Fruit fly (Drosophila melanogaster) whole organism, embryonic: ENCODE measurements around the gene cerv.
A peak's percentile ranks its signal among the peaks of the same experiment; 100 is the strongest.

Source experiments
- Bdp1 ChIP-seq: fragments of 200-800 bp; sonication (Bioruptor generic); optimal IDR thresholded peaks from 3 replicates; lab custom pipeline; 2016; ENCODE audit warnings: missing biosample characterization, missing genetic modification characterization
- Bgb ChIP-seq: fragments of 200-800 bp; sonication (Bioruptor generic); IDR thresholded peaks from 2 replicates; pipeline ENCODE4 v1.3.6; 2022; ENCODE audit warnings: missing biosample characterization, missing genetic modification characterization; ENCODE audit not compliant: partially characterized antibody
- C15 ChIP-seq: fragments of 200-800 bp; sonication (Bioruptor generic); IDR thresholded peaks from 3 replicates; pipeline ENCODE4 v1.3.6; 2022; ENCODE audit warnings: missing biosample characterization, missing genetic modification characterization
- CG10274 ChIP-seq: fragments of 200-800 bp; sonication (Bioruptor generic); optimal IDR thresholded peaks from 3 replicates; lab custom pipeline; 2017; ENCODE audit warnings: missing biosample characterization, mild to moderate bottlenecking, missing genetic modification characterization
- CG10543 ChIP-seq: fragments of 200-800 bp; sonication (Bioruptor generic); optimal IDR thresholded peaks from 3 replicates; lab custom pipeline; 2017; ENCODE audit warnings: missing biosample characterization, mild to moderate bottlenecking, missing genetic modification characterization, moderate library complexity
- CG11085 ChIP-seq: fragments of 200-800 bp; sonication (Bioruptor generic); IDR thresholded peaks from 2 replicates; pipeline ENCODE4 v1.3.6; 2022; ENCODE audit warnings: missing biosample characterization, missing genetic modification characterization
- CG12071 ChIP-seq: fragments of 200-800 bp; sonication (Bioruptor generic); optimal IDR thresholded peaks from 3 replicates; lab custom pipeline; 2018; ENCODE audit warnings: missing biosample characterization, mild to moderate bottlenecking, missing genetic modification characterization
- CG12391 ChIP-seq: fragments of 200-800 bp; sonication (Bioruptor generic); optimal IDR thresholded peaks from 3 replicates; lab custom pipeline; 2018; ENCODE audit warnings: missing biosample characterization, mild to moderate bottlenecking, missing genetic modification characterization, moderate library complexity
- CG12744 ChIP-seq: fragments of 200-800 bp; sonication (Bioruptor generic); optimal IDR thresholded peaks from 2 replicates; lab custom pipeline; 2016; ENCODE audit warnings: missing biosample characterization, missing genetic modification characterization
- CG12942 ChIP-seq: fragments of 200-800 bp; sonication (Bioruptor generic); optimal IDR thresholded peaks from 3 replicates; lab custom pipeline; 2016; ENCODE audit warnings: missing biosample characterization, missing genetic modification characterization
- CG13287 ChIP-seq: fragments of 200-800 bp; sonication (Bioruptor generic); IDR thresholded peaks from 2 replicates; pipeline ENCODE4 v1.3.6; 2022; ENCODE audit warnings: missing biosample characterization, missing genetic modification characterization; ENCODE audit not compliant: partially characterized antibody
- CG14050 ChIP-seq: fragments of 200-800 bp; sonication (Bioruptor generic); IDR thresholded peaks from 3 replicates; pipeline ENCODE4 v1.3.6; 2022; ENCODE audit warnings: missing biosample characterization, missing genetic modification characterization
- CG16779 ChIP-seq: fragments of 200-800 bp; sonication (Bioruptor generic); IDR thresholded peaks from 2 replicates; pipeline ENCODE4 v1.3.6; 2022; ENCODE audit warnings: missing biosample characterization, missing genetic modification characterization
- CG16815 ChIP-seq: fragments of 200-800 bp; sonication (Bioruptor generic); optimal IDR thresholded peaks from 3 replicates; lab custom pipeline; 2017; ENCODE audit warnings: missing biosample characterization, mild to moderate bottlenecking, missing genetic modification characterization
- CG16863 ChIP-seq: fragments of 200-800 bp; sonication (Bioruptor generic); optimal IDR thresholded peaks from 3 replicates; lab custom pipeline; 2016; ENCODE audit warnings: missing biosample characterization, missing genetic modification characterization
- CG30431 ChIP-seq: fragments of 200-800 bp; sonication (Bioruptor generic); optimal IDR thresholded peaks from 2 replicates; lab custom pipeline; 2017; ENCODE audit warnings: missing biosample characterization, missing genetic modification characterization
- CG34376 ChIP-seq: fragments of 200-800 bp; sonication (Bioruptor generic); optimal IDR thresholded peaks from 2 replicates; lab custom pipeline; 2018; ENCODE audit warnings: missing biosample characterization, mild to moderate bottlenecking, missing genetic modification characterization
- CG4707 ChIP-seq: fragments of 200-800 bp; sonication (Bioruptor generic); optimal IDR thresholded peaks from 2 replicates; lab custom pipeline; 2018; ENCODE audit warnings: missing biosample characterization, mild to moderate bottlenecking, missing genetic modification characterization, moderate library complexity
- CG4820 ChIP-seq: fragments of 200-800 bp; sonication (Bioruptor generic); optimal IDR thresholded peaks from 3 replicates; lab custom pipeline; 2016; ENCODE audit warnings: missing biosample characterization, missing genetic modification characterization
- CG7928 ChIP-seq: fragments of 200-800 bp; sonication (Bioruptor generic); optimal IDR thresholded peaks from 2 replicates; lab custom pipeline; 2017; ENCODE audit warnings: missing biosample characterization, mild to moderate bottlenecking, missing genetic modification characterization
- CG9932 ChIP-seq: fragments of 200-800 bp; sonication (Bioruptor generic); IDR thresholded peaks from 2 replicates; pipeline ENCODE4 v1.3.6; 2022; ENCODE audit warnings: missing biosample characterization, missing genetic modification characterization
- Drgx ChIP-seq: fragments of 200-800 bp; sonication (Bioruptor generic); IDR thresholded peaks from 2 replicates; pipeline ENCODE4 v1.3.6; 2022; ENCODE audit warnings: missing biosample characterization, missing genetic modification characterization
- HLH4C ChIP-seq: fragments of 200-800 bp; sonication (Bioruptor generic); IDR thresholded peaks from 3 replicates; pipeline ENCODE4 v1.3.6; 2022; ENCODE audit warnings: missing biosample characterization, missing genetic modification characterization; ENCODE audit not compliant: partially characterized antibody
- Nf-YB ChIP-seq: fragments of 200-800 bp; sonication (Bioruptor generic); optimal IDR thresholded peaks from 3 replicates; lab custom pipeline; 2019; ENCODE audit warnings: missing biosample characterization, mild to moderate bottlenecking, missing genetic modification characterization, moderate library complexity
- Sry-β ChIP-seq: fragments of 200-800 bp; sonication (Bioruptor generic); optimal IDR thresholded peaks from 2 replicates; lab custom pipeline; 2018; ENCODE audit warnings: missing biosample characterization, mild to moderate bottlenecking, missing genetic modification characterization, moderate library complexity
- Sry-δ ChIP-seq: fragments of 200-800 bp; sonication (Bioruptor generic); optimal IDR thresholded peaks from 2 replicates; lab custom pipeline; 2016; ENCODE audit warnings: missing biosample characterization, missing genetic modification characterization
- Taf1 ChIP-seq: fragments of 200-800 bp; sonication (Bioruptor generic); IDR thresholded peaks from 2 replicates; pipeline ENCODE4 v1.3.6; 2022; ENCODE audit warnings: missing biosample characterization, missing genetic modification characterization
- ap ChIP-seq: fragments of 200-800 bp; sonication (Bioruptor generic); IDR thresholded peaks from 2 replicates; pipeline ENCODE4 v1.3.6; 2022; ENCODE audit warnings: missing biosample characterization, missing genetic modification characterization
- chif ChIP-seq, 2 experiments: fragments of 200-800 bp; sonication (Bioruptor generic); optimal IDR thresholded peaks; 3 replicates each; lab custom pipeline; 2016; ENCODE audit warnings: missing biosample characterization in 2 of 2, missing genetic modification characterization in 2 of 2
- da ChIP-seq: fragments of 200-800 bp; sonication (Bioruptor generic); optimal IDR thresholded peaks from 2 replicates; lab custom pipeline; 2016; ENCODE audit warnings: missing biosample characterization, missing genetic modification characterization
- eyg ChIP-seq: fragments of 200-800 bp; sonication (Bioruptor generic); optimal IDR thresholded peaks from 3 replicates; lab custom pipeline; 2016; ENCODE audit warnings: missing biosample characterization, missing genetic modification characterization
- fd102C ChIP-seq: fragments of 200-800 bp; sonication (Bioruptor generic); optimal IDR thresholded peaks from 2 replicates; lab custom pipeline; 2018; ENCODE audit warnings: missing biosample characterization, mild to moderate bottlenecking, missing genetic modification characterization, moderate library complexity
- ftz-f1 ChIP-seq: fragments of 200-800 bp; sonication (Bioruptor generic); optimal IDR thresholded peaks from 2 replicates; lab custom pipeline; 2016; ENCODE audit warnings: missing biosample characterization, missing genetic modification characterization
- gcm2 ChIP-seq: fragments of 200-800 bp; sonication (Bioruptor generic); optimal IDR thresholded peaks from 2 replicates; lab custom pipeline; 2016; ENCODE audit warnings: missing biosample characterization, missing genetic modification characterization
- h ChIP-seq: fragments of >200 bp; optimal IDR thresholded peaks from 2 replicates; lab custom pipeline; 2017
- maf-S ChIP-seq: fragments of 200-800 bp; sonication (Bioruptor generic); optimal IDR thresholded peaks from 2 replicates; lab custom pipeline; 2016; ENCODE audit warnings: missing biosample characterization, missing genetic modification characterization
- nerfin-1 ChIP-seq: fragments of 200-800 bp; sonication (Bioruptor generic); optimal IDR thresholded peaks from 3 replicates; lab custom pipeline; 2019; ENCODE audit warnings: missing biosample characterization, mild to moderate bottlenecking, missing genetic modification characterization, moderate library complexity
- pan ChIP-seq, 4 experiments: fragments of >200 bp in 3 of 4; fragments of 200-800 bp in 1 of 4; sonication (Bioruptor generic) in 1 of 4; optimal IDR thresholded peaks in 3 of 4; IDR thresholded peaks in 1 of 4; 2 replicates each; pipeline versions ENCODE4 v1.3.6 to Lab custom; 2017 to 2022; ENCODE audit warnings: missing biosample characterization in 2 of 4, missing genetic modification characterization in 2 of 4, mixed read lengths in 1 of 4
- pho ChIP-seq: fragments of 200-800 bp; sonication (Bioruptor generic); optimal IDR thresholded peaks from 2 replicates; lab custom pipeline; 2016; ENCODE audit warnings: missing biosample characterization, missing genetic modification characterization
- pnt ChIP-seq: fragments of 200-800 bp; sonication (Bioruptor generic); optimal IDR thresholded peaks from 3 replicates; lab custom pipeline; 2016; ENCODE audit warnings: missing biosample characterization, missing genetic modification characterization
- psq ChIP-seq: fragments of 200-800 bp; sonication (Bioruptor generic); optimal IDR thresholded peaks from 2 replicates; lab custom pipeline; 2017; ENCODE audit warnings: missing biosample characterization, missing genetic modification characterization
- sens ChIP-seq: fragments of 200-800 bp; sonication (Bioruptor generic); peaks from one replicate; lab custom pipeline; 2016; ENCODE audit warnings: missing biosample characterization, missing genetic modification characterization
- seq ChIP-seq: fragments of 200-800 bp; sonication (Bioruptor generic); IDR thresholded peaks from 2 replicates; pipeline ENCODE4 v1.3.6; 2022; ENCODE audit warnings: missing biosample characterization, missing genetic modification characterization
- shn ChIP-seq: fragments of 200-800 bp; sonication (Bioruptor generic); optimal IDR thresholded peaks from 3 replicates; lab custom pipeline; 2016; ENCODE audit warnings: missing biosample characterization, missing genetic modification characterization
- so ChIP-seq: fragments of 200-800 bp; sonication (Bioruptor generic); IDR thresholded peaks from 3 replicates; pipeline ENCODE4 v1.3.6; 2022; ENCODE audit warnings: missing biosample characterization, missing genetic modification characterization
- sug ChIP-seq: fragments of 200-800 bp; optimal IDR thresholded peaks from 2 replicates; lab custom pipeline; 2019; ENCODE audit warnings: missing biosample characterization, mild to moderate bottlenecking, missing genetic modification characterization, moderate library complexity
- toy ChIP-seq: fragments of 200-800 bp; sonication (Bioruptor generic); IDR thresholded peaks from 2 replicates; pipeline ENCODE4 v1.3.6; 2022; ENCODE audit warnings: missing biosample characterization, missing genetic modification characterization
- twi ChIP-seq: fragments of 200-800 bp; optimal IDR thresholded peaks from 2 replicates; lab custom pipeline; 2019; ENCODE audit warnings: missing biosample characterization, mild to moderate bottlenecking, missing genetic modification characterization, moderate library complexity
- tx ChIP-seq: fragments of 200-800 bp; sonication (Bioruptor generic); optimal IDR thresholded peaks from 2 replicates; lab custom pipeline; 2016; ENCODE audit warnings: missing biosample characterization, missing genetic modification characterization
- wdn ChIP-seq: fragments of 200-800 bp; sonication (Bioruptor generic); IDR thresholded peaks from 2 replicates; pipeline ENCODE4 v1.3.6; 2022; ENCODE audit warnings: missing biosample characterization, missing genetic modification characterization
- zf30C ChIP-seq: fragments of 200-800 bp; sonication (Bioruptor generic); optimal IDR thresholded peaks from 3 replicates; lab custom pipeline; 2018; ENCODE audit warnings: missing biosample characterization, mild to moderate bottlenecking, missing genetic modification characterization

Gene cerv

DNA sequence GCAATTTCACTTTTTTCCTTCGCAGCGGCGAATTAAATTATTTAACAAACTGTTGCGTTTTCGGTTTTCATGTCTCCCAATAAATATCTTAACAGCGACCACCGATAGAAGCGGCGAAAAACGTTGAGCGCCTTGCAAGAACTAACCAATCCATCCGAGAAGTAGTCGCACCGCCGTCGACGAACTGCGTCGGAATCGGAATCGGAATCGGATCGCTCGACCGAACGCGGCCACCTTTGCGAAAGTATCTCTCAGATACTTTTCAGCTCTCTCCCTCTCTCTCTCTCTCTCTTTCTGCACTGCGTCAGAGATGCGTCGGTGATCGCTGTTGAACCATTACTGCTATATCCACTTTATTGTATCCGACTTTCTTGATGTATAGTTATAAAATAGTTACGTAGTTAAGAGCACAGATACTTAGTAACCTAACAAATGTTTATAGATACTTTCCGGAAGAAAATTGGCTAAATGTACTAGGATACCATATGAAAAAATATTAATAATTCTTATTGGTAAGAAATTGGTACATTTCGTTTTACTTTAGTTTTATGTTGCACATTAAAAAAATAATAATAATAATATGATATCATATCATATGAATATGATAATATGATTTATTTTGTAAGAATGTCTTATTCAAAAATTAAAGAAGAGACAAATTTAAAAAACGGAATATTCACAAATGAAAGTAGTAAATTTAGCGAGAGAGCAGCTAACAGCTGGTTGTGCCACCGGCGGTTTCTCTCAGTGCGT, 15.7 kb upstream of the cerv start, which contains the start of gene Chsy (continued):
- no peak for TF ChIP-seq CG16863 (GFP tag; lab: Kevin White, UChicago)
- TF ChIP-seq CG4820, result no peak
- no peak for TF ChIP-seq pnt (GFP tag; lab: Kevin White, UChicago)
- no peak for TF ChIP-seq h
- no peak for TF ChIP-seq gcm2 (GFP tag; lab: Kevin White, UChicago)
- no peak for TF ChIP-seq C15 (GFP tag; lab: Robert Waterston, UW)
- TF ChIP-seq zf30C (GFP tag; lab: Kevin White, UChicago), result peak; percentile 93
- TF ChIP-seq Bgb (GFP tag; lab: Robert Waterston, UW), result 0 out of 2 replicates have a peak, but pooled peaks have one; percentile 10
- TF ChIP-seq Nf-YB (GFP tag; lab: Kevin White, UChicago), result peak; percentile 3
- no peak for TF ChIP-seq maf-S (GFP tag; lab: Kevin White, UChicago)
- TF ChIP-seq fd102C (GFP tag; lab: Kevin White, UChicago), result no peak
- TF ChIP-seq sug, result no peak
- TF ChIP-seq toy (GFP tag; lab: Robert Waterston, UW), result no peak
- no peak for TF ChIP-seq CG16779 (GFP tag; lab: Robert Waterston, UW)
- TF ChIP-seq CG10543, result peak; percentile 10
- no peak for TF ChIP-seq pho
- TF ChIP-seq wdn (GFP tag; lab: Robert Waterston, UW), result no peak
- TF ChIP-seq CG12391, result peak; percentile 31
- no peak for TF ChIP-seq nerfin-1 (tag; lab: Kevin White, UChicago)
- no peak for TF ChIP-seq so (GFP tag; lab: Robert Waterston, UW)
- no peak for TF ChIP-seq CG4707
- TF ChIP-seq CG12942, result no peak
- TF ChIP-seq Drgx, result no peak
- TF ChIP-seq CG12744 (GFP tag; lab: Kevin White, UChicago), result no peak
- no peak for TF ChIP-seq CG11085 (GFP tag; lab: Robert Waterston, UW)
- TF ChIP-seq eyg (GFP tag; lab: Kevin White, UChicago), result no peak
- no peak for TF ChIP-seq chif (GFP tag; optimal IDR thresholded peaks at IDR 0.05; lab: Kevin White, UChicago)
- no peak for TF ChIP-seq CG30431 (GFP tag; lab: Kevin White, UChicago)
- TF ChIP-seq Bdp1 (GFP tag; lab: Kevin White, UChicago), result no peak
- no peak for TF ChIP-seq ap
- TF ChIP-seq psq (GFP tag; lab: Kevin White, UChicago), result no peak
- no peak for TF ChIP-seq twi (tag; lab: Kevin White, UChicago)
- TF ChIP-seq seq, result no peak; the same call in 1 of the 2 replicates
- TF ChIP-seq sens (GFP tag; lab: Kevin White, UChicago), result peak; percentile 56
- no peak for TF ChIP-seq tx (GFP tag; lab: Kevin White, UChicago)
- TF ChIP-seq Taf1, result no peak
- no peak for TF ChIP-seq CG13287 (GFP tag; lab: Robert Waterston, UW)
- no peak for TF ChIP-seq CG7928 (GFP tag; lab: Kevin White, UChicago)
- TF ChIP-seq da, result no peak
- TF ChIP-seq Sry-β, result peak; percentile 92
- TF ChIP-seq CG9932 (GFP tag; lab: Robert Waterston, UW), result no peak
- no peak for TF ChIP-seq Sry-δ
- TF ChIP-seq CG14050, result no peak
- no peak for TF ChIP-seq CG16815 (GFP tag; lab: Kevin White, UChicago)
- no peak for TF ChIP-seq CG12071 (GFP tag; lab: Kevin White, UChicago)
- no peak for TF ChIP-seq HLH4C (GFP tag; lab: Robert Waterston, UW)
- TF ChIP-seq CG10274 (GFP tag; lab: Kevin White, UChicago), result no peak
- no peak for TF ChIP-seq pan (optimal IDR thresholded peaks at IDR 0.05; lab: Kevin White, UChicago)
- TF ChIP-seq pan (GFP tag; optimal IDR thresholded peaks at IDR 0.05 in 1 of 2, IDR thresholded peaks at IDR 0.05 in 1 of 2), result peak in 1 of 2 experiments; percentile 15
- TF ChIP-seq CG34376 (GFP tag; lab: Kevin White, UChicago), result peak; percentile 21
- TF ChIP-seq shn, result no peak
- TF ChIP-seq ftz-f1 (GFP tag; lab: Kevin White, UChicago), result no peak
